Worm (Caenorhabditis elegans) whole organism, L3 larva: ENCODE data around the gene F08F8.6.
A peak's percentile ranks its signal among the peaks of the same experiment; 100 is the strongest.

Experiments used
- R02D3.7 ChIP-seq: fragments of 150-350 bp; optimal IDR thresholded peaks from 2 replicates; lab custom pipeline; 2014; ENCODE audit warnings: missing biosample characterization, missing genetic modification characterization
- aly-2 ChIP-seq: fragments of 150-350 bp; optimal IDR thresholded peaks from 2 replicates; lab custom pipeline; 2014; ENCODE audit warnings: missing biosample characterization, missing genetic modification characterization
- ama-1 ChIP-seq: fragments of 150-350 bp; optimal IDR thresholded peaks from 2 replicates; lab custom pipeline; 2018
- ceh-16 ChIP-seq: sonication (generic microtip); optimal IDR thresholded peaks from 2 replicates; lab custom pipeline; 2017; ENCODE audit warnings: missing biosample characterization, missing genetic modification characterization
- ceh-28 ChIP-seq: fragments of 150-350 bp; optimal IDR thresholded peaks from 2 replicates; lab custom pipeline; 2014; ENCODE audit warnings: missing biosample characterization, missing genetic modification reagents, missing genetic modification characterization
- ceh-82 ChIP-seq: fragments of 150-350 bp; optimal IDR thresholded peaks from 2 replicates; lab custom pipeline; 2014; ENCODE audit warnings: missing biosample characterization, missing genetic modification characterization
- ceh-9 ChIP-seq: sonication (generic microtip); optimal IDR thresholded peaks from 2 replicates; lab custom pipeline; 2018; ENCODE audit warnings: missing biosample characterization, missing genetic modification characterization
- daf-12 ChIP-seq: fragments of 150-350 bp; optimal IDR thresholded peaks from 2 replicates; lab custom pipeline; 2014; ENCODE audit warnings: missing biosample characterization, missing genetic modification reagents, missing genetic modification characterization
- egl-27 ChIP-seq: sonication (generic microtip); optimal IDR thresholded peaks from 4 replicates; lab custom pipeline; 2017; ENCODE audit warnings: missing biosample characterization, missing genetic modification reagents, missing genetic modification characterization
- egl-5 ChIP-seq: fragments of 150-350 bp; optimal IDR thresholded peaks from 2 replicates; lab custom pipeline; 2017; ENCODE audit warnings: missing biosample characterization, missing genetic modification reagents, missing genetic modification characterization, inconsistent platforms
- elt-1 ChIP-seq: fragments of 150-350 bp; optimal IDR thresholded peaks from 2 replicates; lab custom pipeline; 2014; ENCODE audit warnings: missing biosample characterization, missing genetic modification characterization
- elt-2 ChIP-seq: sonication (generic microtip); optimal IDR thresholded peaks from 2 replicates; lab custom pipeline; 2016; ENCODE audit warnings: missing genetic modification reagents, mild to moderate bottlenecking, missing genetic modification characterization, missing compliant biosample characterization
- elt-3 ChIP-seq, 3 experiments: fragments of 150-350 bp in 1 of 3; sonication (generic microtip) in 2 of 3; optimal IDR thresholded peaks; 2 replicates in 2 of 3; 4 replicates in 1 of 3; lab custom pipeline; 2014 to 2017; ENCODE audit warnings: missing biosample characterization in 3 of 3, missing genetic modification characterization in 3 of 3
- fkh-10 ChIP-seq: sonication (generic microtip); optimal IDR thresholded peaks from 2 replicates; lab custom pipeline; 2017; ENCODE audit warnings: missing biosample characterization, missing genetic modification reagents, missing genetic modification characterization
- fkh-2 ChIP-seq: fragments of 150-350 bp; optimal IDR thresholded peaks from 2 replicates; lab custom pipeline; 2014; ENCODE audit warnings: missing biosample characterization, missing genetic modification reagents, missing genetic modification characterization
- fos-1 ChIP-seq: fragments of 150-350 bp; optimal IDR thresholded peaks from 2 replicates; lab custom pipeline; 2014; ENCODE audit warnings: missing biosample characterization, missing genetic modification characterization
- hmg-11 ChIP-seq: sonication (generic microtip); optimal IDR thresholded peaks from 2 replicates; lab custom pipeline; 2016; ENCODE audit warnings: missing genetic modification characterization, missing compliant biosample characterization
- jun-1 ChIP-seq: fragments of 150-350 bp; optimal IDR thresholded peaks from 2 replicates; lab custom pipeline; 2014; ENCODE audit warnings: missing biosample characterization, missing genetic modification reagents, missing genetic modification characterization
- lin-15B ChIP-seq: fragments of 150-350 bp; optimal IDR thresholded peaks from 2 replicates; lab custom pipeline; 2014; ENCODE audit warnings: missing biosample characterization, missing genetic modification characterization
- lin-39 ChIP-seq: fragments of 150-350 bp; optimal IDR thresholded peaks from 2 replicates; lab custom pipeline; 2018; ENCODE audit warnings: missing biosample characterization, missing genetic modification reagents, missing genetic modification characterization
- lsy-12 ChIP-seq: sonication (generic microtip); optimal IDR thresholded peaks from 2 replicates; lab custom pipeline; 2016; ENCODE audit warnings: mild to moderate bottlenecking, missing genetic modification characterization, missing compliant biosample characterization
- mdl-1 ChIP-seq: fragments of 150-350 bp; optimal IDR thresholded peaks from 2 replicates; lab custom pipeline; 2014; ENCODE audit warnings: missing biosample characterization, missing genetic modification characterization
- nfya-1 ChIP-seq: sonication (generic microtip); optimal IDR thresholded peaks from 2 replicates; lab custom pipeline; 2017; ENCODE audit warnings: missing genetic modification characterization, mild to moderate bottlenecking, missing compliant biosample characterization, antibody characterized with exemption, moderate library complexity; ENCODE audit not compliant: insufficient read depth
- nhr-11 ChIP-seq: fragments of 150-350 bp; optimal IDR thresholded peaks from 2 replicates; lab custom pipeline; 2014; ENCODE audit warnings: missing biosample characterization, missing genetic modification characterization
- nhr-12 ChIP-seq: fragments of 150-350 bp; optimal IDR thresholded peaks from 2 replicates; lab custom pipeline; 2014; ENCODE audit warnings: missing biosample characterization, missing genetic modification characterization
- nhr-23 ChIP-seq: fragments of 150-350 bp; optimal IDR thresholded peaks from 2 replicates; lab custom pipeline; 2014; ENCODE audit warnings: missing biosample characterization, missing genetic modification reagents, missing genetic modification characterization
- nhr-237 ChIP-seq: fragments of 150-350 bp; optimal IDR thresholded peaks from 2 replicates; lab custom pipeline; 2014; ENCODE audit warnings: missing biosample characterization, missing genetic modification characterization
- nhr-25 ChIP-seq: sonication (generic microtip); optimal IDR thresholded peaks from 2 replicates; lab custom pipeline; 2017; ENCODE audit warnings: missing biosample characterization, missing genetic modification characterization
- nhr-28 ChIP-seq: fragments of 150-350 bp; optimal IDR thresholded peaks from 2 replicates; lab custom pipeline; 2014; ENCODE audit warnings: missing biosample characterization, missing genetic modification characterization
- nhr-43 ChIP-seq: sonication (generic microtip); optimal IDR thresholded peaks from 2 replicates; lab custom pipeline; 2016; ENCODE audit warnings: mild to moderate bottlenecking, missing genetic modification characterization, missing compliant biosample characterization; ENCODE audit not compliant: poor library complexity, severe bottlenecking
- nhr-67 ChIP-seq: fragments of 150-350 bp; optimal IDR thresholded peaks from 2 replicates; lab custom pipeline; 2014; ENCODE audit warnings: missing biosample characterization, missing genetic modification characterization
- nhr-77 ChIP-seq: fragments of 150-350 bp; optimal IDR thresholded peaks from 2 replicates; lab custom pipeline; 2014; ENCODE audit warnings: missing biosample characterization, missing genetic modification characterization
- pha-4 ChIP-seq: fragments of 150-350 bp; optimal IDR thresholded peaks from 2 replicates; lab custom pipeline; 2014; ENCODE audit warnings: missing biosample characterization, missing genetic modification reagents, missing genetic modification characterization
- pqm-1 ChIP-seq: fragments of 150-350 bp; optimal IDR thresholded peaks from 2 replicates; lab custom pipeline; 2017; ENCODE audit warnings: missing biosample characterization, missing genetic modification characterization, inconsistent platforms
- skn-1 ChIP-seq: fragments of 150-350 bp; optimal IDR thresholded peaks from 2 replicates; lab custom pipeline; 2014; ENCODE audit warnings: missing biosample characterization, missing genetic modification characterization
- snpc-4 ChIP-seq: fragments of 150-350 bp; optimal IDR thresholded peaks from 2 replicates; lab custom pipeline; 2014; ENCODE audit warnings: missing biosample characterization, missing genetic modification characterization
- tbx-2 ChIP-seq: sonication (generic microtip); optimal IDR thresholded peaks from 2 replicates; lab custom pipeline; 2016; ENCODE audit warnings: mild to moderate bottlenecking, missing genetic modification characterization, missing compliant biosample characterization
- unc-39 ChIP-seq: sonication (generic microtip); optimal IDR thresholded peaks from 4 replicates; lab custom pipeline; 2017; ENCODE audit warnings: missing biosample characterization, missing genetic modification characterization
- unc-62 ChIP-seq: fragments of 150-350 bp; sonication (generic microtip); optimal IDR thresholded peaks from 4 replicates; lab custom pipeline; 2014; ENCODE audit warnings: missing biosample characterization, missing genetic modification reagents, missing genetic modification characterization
- zag-1 ChIP-seq: fragments of 150-350 bp; optimal IDR thresholded peaks from 2 replicates; lab custom pipeline; 2014; ENCODE audit warnings: missing biosample characterization, missing genetic modification characterization
- ztf-11 ChIP-seq: fragments of 150-350 bp; optimal IDR thresholded peaks from 2 replicates; lab custom pipeline; 2014; ENCODE audit warnings: missing biosample characterization, missing genetic modification characterization
- ztf-4 ChIP-seq: fragments of 150-350 bp; optimal IDR thresholded peaks from 2 replicates; lab custom pipeline; 2014; ENCODE audit warnings: missing biosample characterization, missing genetic modification characterization

Gene F08F8.6

ce11 chrIII:7343389-7343788 lies at the start of gene F08F8.6:
F08F8.6 (plus strand) TSS chrIII:7343689.
- TF ChIP-seq hmg-11 (tag; lab: Kevin White, UChicago): no peak
- TF ChIP-seq nhr-23 (tag; lab: Kevin White, UChicago): no peak
- no peak for TF ChIP-seq zag-1 (tag; lab: Kevin White, UChicago)
- no peak for TF ChIP-seq tbx-2
- no peak for TF ChIP-seq pqm-1 (tag; lab: Kevin White, UChicago)
- no peak for TF ChIP-seq skn-1 (tag; lab: Kevin White, UChicago)
- no peak for TF ChIP-seq nhr-67 (tag; lab: Kevin White, UChicago)
- no peak for TF ChIP-seq unc-62 (GFP tag; lab: Kevin White, UChicago)
- TF ChIP-seq ztf-11 (tag; lab: Kevin White, UChicago): no peak
- TF ChIP-seq daf-12 (tag; lab: Kevin White, UChicago): no peak
- no peak for TF ChIP-seq nhr-237 (tag; lab: Kevin White, UChicago)
- no peak for TF ChIP-seq mdl-1 (tag; lab: Kevin White, UChicago)
- no peak for TF ChIP-seq ceh-82
- TF ChIP-seq, all 47 proteins: peak for 0

ce11 chrIII:7296092-7296668 lies 47.3 kb upstream of the F08F8.6 start:
- TF ChIP-seq R02D3.7 (tag; lab: Kevin White, UChicago) (no peak), nfya-1 (tag; lab: Kevin White, UChicago) (no peak), nhr-77 (tag; lab: Kevin White, UChicago) (no peak), pqm-1 (tag; lab: Kevin White, UChicago) (no peak), skn-1 (tag; lab: Kevin White, UChicago) (no peak), nhr-23 (tag; lab: Kevin White, UChicago) (peak; percentile 20), ceh-28 (tag; lab: Kevin White, UChicago) (no peak), snpc-4 (tag; lab: Kevin White, UChicago) (no peak), nhr-25 (peak; percentile 63), ceh-9 (no peak), elt-2 (tag; lab: Kevin White, UChicago) (no peak), ztf-11 (tag; lab: Kevin White, UChicago) (no peak), nhr-67 (tag; lab: Kevin White, UChicago) (no peak), aly-2 (no peak), lsy-12 (tag; lab: Kevin White, UChicago) (no peak), ztf-4 (tag; lab: Kevin White, UChicago) (no peak), nhr-11 (tag; lab: Kevin White, UChicago) (no peak), pha-4 (no peak), egl-5 (peak; percentile 14), egl-27 (tag; lab: Kevin White, UChicago) (no peak), fos-1 (tag; lab: Kevin White, UChicago) (no peak), daf-12 (tag; lab: Kevin White, UChicago) (no peak)

- TF ChIP-seq lsy-12 (tag; lab: Kevin White, UChicago) (no peak), nhr-12 (tag; lab: Kevin White, UChicago) (no peak), jun-1 (tag; lab: Kevin White, UChicago) (no peak), aly-2 (no peak), nhr-23 (tag; lab: Kevin White, UChicago) (peak; percentile 61), elt-3 (tag; optimal IDR thresholded peaks at IDR 0.05; lab: Kevin White, UChicago) (peak in 1 of 3 experiments; percentile 32), elt-1 (tag; lab: Kevin White, UChicago) (no peak), unc-62 (GFP tag; lab: Kevin White, UChicago) (peak; percentile 50), nhr-28 (no peak), daf-12 (tag; lab: Kevin White, UChicago) (no peak), ama-1 (lab: Kevin White, UChicago) (peak; percentile 35), nhr-237 (tag; lab: Kevin White, UChicago) (no peak)
Measured at ce11 chrIII:7297045-7297680, 46.3 kb upstream of the F08F8.6 start.

ce11 chrIII:7298045-7298444 lies 45.4 kb upstream of the F08F8.6 start:
- TF ChIP-seq lin-39 (tag; lab: Kevin White, UChicago): no peak
- no peak for TF ChIP-seq nhr-67 (tag; lab: Kevin White, UChicago)
- no peak for TF ChIP-seq pqm-1 (tag; lab: Kevin White, UChicago)
- no peak for TF ChIP-seq fkh-2 (tag; lab: Kevin White, UChicago)
- TF ChIP-seq nhr-43 (tag; lab: Kevin White, UChicago): no peak
- no peak for TF ChIP-seq nhr-11 (tag; lab: Kevin White, UChicago)
- peak; percentile 41 for TF ChIP-seq ama-1 (lab: Kevin White, UChicago)
- no peak for TF ChIP-seq nfya-1 (tag; lab: Kevin White, UChicago)
- TF ChIP-seq daf-12 (tag; lab: Kevin White, UChicago): no peak
- TF ChIP-seq nhr-28: no peak
- no peak for TF ChIP-seq nhr-237 (tag; lab: Kevin White, UChicago)
- TF ChIP-seq aly-2: no peak
- TF ChIP-seq lin-15B (tag; lab: Kevin White, UChicago): no peak
- no peak for TF ChIP-seq ztf-11 (tag; lab: Kevin White, UChicago)
- no peak for TF ChIP-seq egl-27 (tag; lab: Kevin White, UChicago)
- no peak for TF ChIP-seq nhr-12 (tag; lab: Kevin White, UChicago)
- no peak for TF ChIP-seq ceh-16 (tag; lab: Kevin White, UChicago)
- no peak for TF ChIP-seq snpc-4 (tag; lab: Kevin White, UChicago)
- no peak for TF ChIP-seq skn-1 (tag; lab: Kevin White, UChicago)
- TF ChIP-seq nhr-77 (tag; lab: Kevin White, UChicago): no peak
- TF ChIP-seq tbx-2: no peak
- peak; percentile 58 for TF ChIP-seq elt-1 (tag; lab: Kevin White, UChicago)
- TF ChIP-seq nhr-25: peak; percentile 52
- TF ChIP-seq nhr-23 (tag; lab: Kevin White, UChicago): peak; percentile 9
- no peak for TF ChIP-seq fkh-10 (GFP tag; lab: Kevin White, UChicago)
- no peak for TF ChIP-seq jun-1 (tag; lab: Kevin White, UChicago)
- TF ChIP-seq unc-39 (tag; lab: Kevin White, UChicago): no peak
- TF ChIP-seq, all 47 proteins: peak for 4
